Fruit fly (Drosophila melanogaster) whole organism, pupa: Measurements from ENCODE around the gene Nt5a.

ENCODE experiments used
- CG10348 ChIP-seq: fragments of 200-800 bp; sonication (Bioruptor generic); IDR thresholded peaks from 2 replicates; pipeline ENCODE4 v1.3.6; 2022; ENCODE audit warnings: missing biosample characterization, missing genetic modification characterization
- CG12605 ChIP-seq: fragments of 200-800 bp; sonication (Bioruptor generic); IDR thresholded peaks from 2 replicates; pipeline ENCODE4 v1.3.6; 2022; ENCODE audit warnings: missing biosample characterization, missing genetic modification characterization
- CG13204 ChIP-seq: fragments of 200-800 bp; sonication (Bioruptor generic); optimal IDR thresholded peaks from 2 replicates; lab custom pipeline; 2018; ENCODE audit warnings: missing biosample characterization, mild to moderate bottlenecking, missing genetic modification characterization, moderate library complexity
- CG14655 ChIP-seq: fragments of 200-800 bp; sonication (Bioruptor generic); optimal IDR thresholded peaks from 3 replicates; lab custom pipeline; 2017; ENCODE audit warnings: mild to moderate bottlenecking, missing biosample characterization, missing genetic modification reagents, missing genetic modification characterization
- CG15710 ChIP-seq: fragments of 200-800 bp; sonication (Bioruptor generic); optimal IDR thresholded peaks from 2 replicates; lab custom pipeline; 2018; ENCODE audit warnings: missing biosample characterization, mild to moderate bottlenecking, missing genetic modification characterization, moderate library complexity
- CG17806 ChIP-seq: fragments of 200-800 bp; sonication (Bioruptor generic); optimal IDR thresholded peaks from 2 replicates; lab custom pipeline; 2018; ENCODE audit warnings: missing biosample characterization, mild to moderate bottlenecking, missing genetic modification characterization, moderate library complexity
- CG32121 ChIP-seq: fragments of 200-800 bp; sonication (Bioruptor generic); IDR thresholded peaks from 2 replicates; pipeline ENCODE4 v1.3.6; 2022; ENCODE audit warnings: missing biosample characterization, missing genetic modification characterization
- CG34367 ChIP-seq: fragments of 200-800 bp; sonication (Bioruptor generic); optimal IDR thresholded peaks from 2 replicates; lab custom pipeline; 2018; ENCODE audit warnings: missing biosample characterization, mild to moderate bottlenecking, missing genetic modification characterization
- CG4496 ChIP-seq: fragments of 200-800 bp; sonication (Bioruptor generic); IDR thresholded peaks from 3 replicates; pipeline ENCODE4 v1.3.6; 2022; ENCODE audit warnings: missing biosample characterization, missing genetic modification characterization
- CG8159 ChIP-seq: fragments of 200-800 bp; sonication (Bioruptor generic); optimal IDR thresholded peaks from 3 replicates; lab custom pipeline; 2018; ENCODE audit warnings: missing biosample characterization, mild to moderate bottlenecking, missing genetic modification characterization, moderate library complexity
- CG8301 ChIP-seq: fragments of 200-800 bp; sonication (Bioruptor generic); optimal IDR thresholded peaks from 2 replicates; lab custom pipeline; 2018; ENCODE audit warnings: missing biosample characterization, mild to moderate bottlenecking, missing genetic modification characterization
- CG9948 ChIP-seq: fragments of 200-800 bp; sonication (Bioruptor generic); optimal IDR thresholded peaks from 2 replicates; lab custom pipeline; 2018; ENCODE audit warnings: missing biosample characterization, mild to moderate bottlenecking, missing genetic modification characterization, moderate library complexity
- D1 ChIP-seq: fragments of 200-800 bp; sonication (Bioruptor generic); optimal IDR thresholded peaks from 2 replicates; lab custom pipeline; 2018; ENCODE audit warnings: missing biosample characterization, mild to moderate bottlenecking, missing genetic modification characterization, moderate library complexity
- EcR ChIP-seq: fragments of 200-800 bp; sonication (Bioruptor generic); optimal IDR thresholded peaks from 3 replicates; lab custom pipeline; 2019; ENCODE audit warnings: missing biosample characterization, missing genetic modification characterization, mild to moderate bottlenecking, moderate library complexity, missing genetic modification reagents
- Ets98B ChIP-seq: fragments of 200-800 bp; sonication (Bioruptor generic); IDR thresholded peaks from 2 replicates; pipeline ENCODE4 v1.3.6; 2022; ENCODE audit warnings: missing biosample characterization, missing genetic modification characterization
- Pif1A ChIP-seq: fragments of 200-800 bp; sonication (Bioruptor generic); optimal IDR thresholded peaks from 3 replicates; lab custom pipeline; 2016; ENCODE audit warnings: missing biosample characterization, missing genetic modification characterization
- Pif1B ChIP-seq: fragments of 200-800 bp; sonication (Bioruptor generic); optimal IDR thresholded peaks from 3 replicates; lab custom pipeline; 2016; ENCODE audit warnings: missing biosample characterization, missing genetic modification characterization
- Snoo ChIP-seq: fragments of 200-800 bp; sonication (Bioruptor generic); optimal IDR thresholded peaks from 3 replicates; lab custom pipeline; 2017; ENCODE audit warnings: missing biosample characterization, mild to moderate bottlenecking, missing genetic modification characterization, inconsistent platforms
- fd96Ca ChIP-seq: fragments of 200-800 bp; sonication (Bioruptor generic); IDR thresholded peaks from 3 replicates; pipeline ENCODE4 v1.3.6; 2022; ENCODE audit warnings: missing biosample characterization, missing genetic modification characterization
- gl ChIP-seq: fragments of 200-800 bp; sonication (Bioruptor generic); optimal IDR thresholded peaks from 2 replicates; lab custom pipeline; 2018; ENCODE audit warnings: missing biosample characterization, mild to moderate bottlenecking, missing genetic modification characterization
- rn ChIP-seq: fragments of 200-800 bp; sonication (Bioruptor generic); IDR thresholded peaks from 2 replicates; pipeline ENCODE4 v1.3.6; 2022; ENCODE audit warnings: missing biosample characterization, missing genetic modification characterization

Nt5a gene

dm6 chr3L:1279685-1280084 is 27.5 kb downstream of the Nt5a start:
- peak; percentile 3 for TF ChIP-seq CG14655
- TF ChIP-seq Ets98B (GFP tag; lab: Robert Waterston, UW), result peak; percentile 33; the same call in 1 of the 2 replicates
- TF ChIP-seq CG8301 (tag; lab: Kevin White, UChicago), result no peak
- peak; percentile 48 for TF ChIP-seq CG15710
- TF ChIP-seq CG4496 (GFP tag; lab: Robert Waterston, UW), result peak; percentile 40; the same call in 1 of the 3 replicates
- TF ChIP-seq rn (GFP tag; lab: Robert Waterston, UW), result 0 out of 2 replicates have a peak, but pooled peaks have one; percentile 29
- TF ChIP-seq CG34367, result peak; percentile 36
- peak; percentile 7 for TF ChIP-seq CG8159 (tag; lab: Kevin White, UChicago)
- no peak for TF ChIP-seq CG13204
- TF ChIP-seq fd96Ca (GFP tag; lab: Robert Waterston, UW), result peak; percentile 42; the same call in 1 of the 3 replicates
- no peak for TF ChIP-seq CG32121

dm6 chr3L:1277937-1278336 is 29.3 kb downstream of the Nt5a start:
- TF ChIP-seq CG32121 (no peak), CG14655 (peak; percentile 6), CG8159 (tag; lab: Kevin White, UChicago) (peak; percentile 4), Ets98B (GFP tag; lab: Robert Waterston, UW) (no peak), fd96Ca (GFP tag; lab: Robert Waterston, UW) (no peak), EcR (GFP tag; lab: Kevin White, UChicago) (no peak), gl (tag; lab: Kevin White, UChicago) (no peak), CG4496 (GFP tag; lab: Robert Waterston, UW) (no peak)

DNA sequence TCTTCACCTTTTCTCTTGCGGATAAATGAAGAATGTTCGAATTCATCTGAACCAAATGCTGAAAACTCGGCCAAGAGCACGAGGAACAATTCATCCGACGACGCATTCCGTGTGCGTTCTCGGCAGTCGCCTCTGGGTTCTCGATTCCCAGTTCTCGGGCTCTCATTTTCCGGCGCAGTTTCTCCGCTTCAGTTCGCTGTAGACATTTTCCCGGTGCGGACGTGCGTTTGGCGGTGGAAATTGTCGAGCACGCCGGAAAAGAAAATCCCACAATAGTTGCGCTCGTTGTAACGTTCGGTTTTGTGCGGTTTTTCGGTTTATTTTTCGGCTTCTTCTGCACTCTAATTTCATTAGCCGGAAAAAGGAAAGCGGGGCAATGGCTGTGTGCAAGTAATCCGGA is 31.5 kb downstream of the Nt5a start, which contains the start of gene CG32333:
Gene CG32333 (plus strand): TSS at position 190 of the 400 bp plus-strand sequence.
- TF ChIP-seq fd96Ca (GFP tag; lab: Robert Waterston, UW), result no peak
- no peak for TF ChIP-seq CG15710
- no peak for TF ChIP-seq CG17806 (tag; lab: Kevin White, UChicago)
- TF ChIP-seq CG14655, result no peak
- TF ChIP-seq Snoo (tag; lab: Kevin White, UChicago), result no peak
- no peak for TF ChIP-seq EcR (GFP tag; lab: Kevin White, UChicago)
- no peak for TF ChIP-seq D1 (tag; lab: Kevin White, UChicago)
- TF ChIP-seq CG8159 (tag; lab: Kevin White, UChicago), result no peak
- no peak for TF ChIP-seq rn (GFP tag; lab: Robert Waterston, UW)
- TF ChIP-seq CG13204, result no peak
- no peak for TF ChIP-seq CG10348 (GFP tag; lab: Robert Waterston, UW)
- no peak for TF ChIP-seq Pif1B (GFP tag; lab: Kevin White, UChicago)
- no peak for TF ChIP-seq Pif1A (GFP tag; lab: Kevin White, UChicago)
- TF ChIP-seq CG32121, result no peak
- TF ChIP-seq, all 21 proteins: peak for 0

dm6 chr3L:1269013-1269412 is 38.2 kb downstream of the Nt5a start:
- no peak for TF ChIP-seq CG12605 (GFP tag; lab: Robert Waterston, UW)
- peak; percentile 92 for TF ChIP-seq EcR (GFP tag; lab: Kevin White, UChicago)
- no peak for TF ChIP-seq CG8159 (tag; lab: Kevin White, UChicago)
- TF ChIP-seq CG17806 (tag; lab: Kevin White, UChicago), result no peak
- TF ChIP-seq Ets98B (GFP tag; lab: Robert Waterston, UW), result no peak
- no peak for TF ChIP-seq rn (GFP tag; lab: Robert Waterston, UW)
- no peak for TF ChIP-seq CG9948 (tag; lab: Kevin White, UChicago)
- TF ChIP-seq CG13204, result peak; percentile 29
- TF ChIP-seq D1 (tag; lab: Kevin White, UChicago), result no peak

- no peak for TF ChIP-seq CG10348 (GFP tag; lab: Robert Waterston, UW)
- no peak for TF ChIP-seq Pif1B (GFP tag; lab: Kevin White, UChicago)
- TF ChIP-seq gl (tag; lab: Kevin White, UChicago), result no peak
- TF ChIP-seq fd96Ca (GFP tag; lab: Robert Waterston, UW), result no peak
- no peak for TF ChIP-seq CG14655
- TF ChIP-seq CG32121, result no peak
- no peak for TF ChIP-seq rn (GFP tag; lab: Robert Waterston, UW)
- TF ChIP-seq CG17806 (tag; lab: Kevin White, UChicago), result no peak
- TF ChIP-seq Pif1A (GFP tag; lab: Kevin White, UChicago), result no peak
- TF ChIP-seq CG8301 (tag; lab: Kevin White, UChicago), result no peak
- TF ChIP-seq CG9948 (tag; lab: Kevin White, UChicago), result no peak
- TF ChIP-seq D1 (tag; lab: Kevin White, UChicago), result no peak
- TF ChIP-seq Ets98B (GFP tag; lab: Robert Waterston, UW), result peak; percentile 14; the same call in 1 of the 2 replicates
- no peak for TF ChIP-seq CG12605 (GFP tag; lab: Robert Waterston, UW)
- no peak for TF ChIP-seq Snoo (tag; lab: Kevin White, UChicago)
- TF ChIP-seq CG8159 (tag; lab: Kevin White, UChicago), result no peak
- peak; percentile 31; the same call in 1 of the 3 replicates for TF ChIP-seq CG4496 (GFP tag; lab: Robert Waterston, UW)
- TF ChIP-seq CG34367, result no peak
- no peak for TF ChIP-seq CG15710
- TF ChIP-seq EcR (GFP tag; lab: Kevin White, UChicago), result peak; percentile 47
- TF ChIP-seq CG13204, result peak; percentile 1
These were observed 41.7 kb downstream of the Nt5a start for dm6 chr3L:1265423-1266002.

DNA sequence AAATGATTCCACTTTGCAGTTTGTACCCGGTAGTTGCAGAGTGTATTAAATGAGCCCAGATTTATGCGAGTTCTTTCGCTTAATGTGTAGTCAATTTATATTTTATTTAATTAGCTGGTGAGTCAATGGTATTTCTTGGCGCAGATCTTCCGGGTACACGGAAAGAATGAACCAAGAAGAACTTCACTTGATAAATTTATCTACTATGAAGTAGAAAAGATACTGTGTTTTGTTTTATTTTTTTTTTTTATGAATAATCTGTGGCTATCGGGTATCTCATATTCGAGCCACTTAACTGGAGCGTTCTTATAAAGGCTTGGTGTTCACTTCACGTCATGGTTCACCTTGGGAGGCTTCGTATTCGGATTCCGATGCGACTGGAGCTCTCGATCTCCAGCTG is 42.2 kb downstream of the Nt5a start:
- TF ChIP-seq CG4496 (GFP tag; lab: Robert Waterston, UW) (no peak), Pif1A (GFP tag; lab: Kevin White, UChicago) (peak; percentile 50), CG14655 (peak; percentile 69), CG8159 (tag; lab: Kevin White, UChicago) (peak; percentile 25), rn (GFP tag; lab: Robert Waterston, UW) (no peak), CG9948 (tag; lab: Kevin White, UChicago) (peak; percentile 25), CG13204 (no peak), Ets98B (GFP tag; lab: Robert Waterston, UW) (no peak), Pif1B (GFP tag; lab: Kevin White, UChicago) (peak; percentile 57), CG8301 (tag; lab: Kevin White, UChicago) (peak; percentile 33), Snoo (tag; lab: Kevin White, UChicago) (peak; percentile 7), fd96Ca (GFP tag; lab: Robert Waterston, UW) (no peak)
